Worm (Caenorhabditis elegans): ENCODE measurements around the gene F32D8.4.

DNA sequence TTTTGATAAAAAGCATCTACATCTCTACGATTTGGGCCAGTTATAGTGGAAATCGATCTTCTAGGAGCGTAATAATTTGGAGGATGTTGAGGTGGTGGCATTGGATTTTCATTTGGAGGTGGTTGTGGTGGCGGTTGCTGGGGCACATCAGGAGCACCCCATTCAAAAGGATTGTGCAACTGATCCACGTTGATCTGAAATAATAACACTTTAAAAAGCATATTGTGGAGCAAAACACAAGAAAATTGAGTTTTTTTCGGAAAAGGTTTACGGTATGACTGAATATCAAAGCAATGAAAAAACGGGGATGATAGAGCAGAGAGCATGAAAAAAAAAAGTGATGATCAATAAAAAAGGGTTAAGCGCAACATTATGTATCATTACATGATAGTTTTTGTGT, 27.8 kb downstream of the F32D8.4 start, which contains the start of gene saeg-1:
- TF ChIP-seq attf-6 (GFP tag; IDR thresholded peaks at IDR 0.05) (no peak), dpff-1 (tag; optimal IDR thresholded peaks at IDR 0.05) (no peak), ceh-27 (GFP tag; optimal IDR thresholded peaks at IDR 0.05) (no peak), Y67H2A.10 (GFP tag; conservative IDR thresholded peaks at IDR 0.05) (no peak), zim-3 (tag; optimal IDR thresholded peaks at IDR 0.05) (no peak), him-1 (tag; optimal IDR thresholded peaks at IDR 0.05) (no peak), F49E8.2 (tag; optimal IDR thresholded peaks at IDR 0.05; ENCODE audit: insufficient read depth) (no peak), lin-35 (GFP tag; optimal IDR thresholded peaks at IDR 0.05) (no peak), pha-4 (tag; optimal IDR thresholded peaks at IDR 0.05) (no peak)

All from whole organism, young adult.